Fruit fly (Drosophila melanogaster) whole organism: ENCODE measurements around the gene Actn3.

Experiments used
- CG8478 ChIP-seq: fragments of >200 bp; optimal IDR thresholded peaks from 2 replicates; lab custom pipeline; 2018; ENCODE audit warnings: inconsistent platforms
- Dll ChIP-seq: fragments of >200 bp; optimal IDR thresholded peaks from 2 replicates; lab custom pipeline; 2017
- EcR ChIP-seq, 2 experiments: fragments of >200 bp; optimal IDR thresholded peaks; 2 replicates each; lab custom pipeline; 2017; ENCODE audit warnings: missing biosample characterization in 2 of 2, missing genetic modification characterization in 2 of 2, missing genetic modification reagents in 2 of 2
- pan ChIP-seq: fragments of >200 bp; optimal IDR thresholded peaks from 2 replicates; lab custom pipeline; 2017
- psq ChIP-seq: fragments of >200 bp; optimal IDR thresholded peaks from 2 replicates; lab custom pipeline; 2017
- usp ChIP-seq: fragments of >200 bp; optimal IDR thresholded peaks from 2 replicates; lab custom pipeline; 2017; ENCODE audit warnings: missing biosample characterization, missing genetic modification characterization, mixed read lengths

DNA sequence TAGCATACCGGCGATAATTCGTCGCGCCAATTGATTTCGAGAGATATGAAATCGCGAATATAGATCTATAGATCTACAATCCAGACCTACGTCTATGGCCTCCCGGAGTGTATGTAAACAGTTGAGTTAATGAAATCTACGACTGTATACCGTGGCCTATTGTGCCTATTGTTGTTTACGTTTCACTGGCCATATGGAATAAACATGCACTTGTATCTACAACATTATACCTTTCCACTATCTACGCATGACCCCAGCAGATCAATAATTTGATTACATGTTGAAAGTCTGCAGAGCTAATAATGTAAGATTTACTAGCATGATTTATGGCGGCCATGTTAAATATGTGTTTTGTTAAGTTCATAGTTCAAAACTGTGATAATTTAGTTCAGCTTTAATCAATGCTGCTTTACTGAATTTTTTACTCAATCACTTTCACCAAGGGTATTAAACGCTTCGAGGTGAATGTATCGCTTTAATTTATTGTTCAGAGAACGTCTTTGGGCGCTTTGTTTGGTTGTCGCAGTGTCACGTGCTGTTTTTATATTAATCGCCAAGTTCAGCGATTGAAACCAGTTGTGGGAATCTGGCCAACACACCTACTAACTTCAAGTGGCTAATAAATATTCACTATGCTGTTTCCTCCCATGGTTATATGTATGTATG, 3.5 kb upstream of the Actn3 start:
- no peak for TF ChIP-seq psq (lab: Kevin White, UChicago)
- no peak for TF ChIP-seq CG8478 (lab: Kevin White, UChicago)
- TF ChIP-seq pan (lab: Kevin White, UChicago), result no peak
- no peak for TF ChIP-seq Dll
- no peak for TF ChIP-seq EcR (GFP tag; optimal IDR thresholded peaks at IDR 0.05; lab: Kevin White, UChicago)
- TF ChIP-seq usp (GFP tag; lab: Kevin White, UChicago), result no peak
